Fruit fly (Drosophila melanogaster) Kc167 (cell line): Measurements from ENCODE around the gene CG32246.

ENCODE experiments used
- Myc ChIP-seq: fragments of >200 bp; optimal IDR thresholded peaks from 2 replicates; lab custom pipeline; 2017; ENCODE audit warnings: missing external identifiers
- psq ChIP-seq: fragments of >200 bp; optimal IDR thresholded peaks from 2 replicates; lab custom pipeline; 2017; ENCODE audit warnings: missing external identifiers

DNA sequence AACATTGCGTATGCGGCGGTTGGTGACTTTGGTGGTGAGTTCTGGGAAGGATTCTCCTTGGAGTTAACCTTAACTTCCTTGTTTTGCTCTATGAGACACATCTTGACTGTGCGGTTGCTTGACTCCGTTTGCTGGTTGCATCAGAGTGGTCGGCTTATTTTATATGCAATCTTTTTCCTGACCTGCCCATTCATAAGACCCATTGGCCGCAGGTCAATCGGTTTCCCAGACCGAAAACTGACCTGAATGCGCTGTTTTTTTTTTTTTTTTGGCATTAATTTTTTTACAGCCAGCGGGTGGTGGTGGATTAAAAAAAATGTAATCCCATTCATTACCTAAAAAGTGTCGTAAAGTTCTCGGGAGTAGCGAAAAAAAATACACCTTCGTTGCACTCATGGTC is 13.7 kb downstream of the CG32246 start, which contains the start of gene CG13716:
- TF ChIP-seq Myc (lab: Kevin White, UChicago), result no peak
- no peak for TF ChIP-seq psq
